Worm (Caenorhabditis elegans): ENCODE results near the gene R02F2.10.

- TF ChIP-seq F13C5.2 (tag; optimal IDR thresholded peaks at IDR 0.05) = no peak
- no peak for TF ChIP-seq ama-1 (optimal IDR thresholded peaks at IDR 0.05)
- TF ChIP-seq hnd-1 (tag; optimal IDR thresholded peaks at IDR 0.05) = no peak
- TF ChIP-seq ceh-13 (GFP tag; optimal IDR thresholded peaks at IDR 0.05) = no peak
- no peak for TF ChIP-seq B0310.2 (tag; optimal IDR thresholded peaks at IDR 0.05)
- TF ChIP-seq scrt-1 (GFP tag; IDR thresholded peaks at IDR 0.05) = no peak
- no peak for TF ChIP-seq flt-1 (GFP tag; IDR thresholded peaks at IDR 0.05)
- no peak for TF ChIP-seq tbx-37 (GFP tag; conservative IDR thresholded peaks at IDR 0.05)
- TF ChIP-seq aly-1 (tag; optimal IDR thresholded peaks at IDR 0.05) = no peak
- no peak for TF ChIP-seq ets-7 (tag; optimal IDR thresholded peaks at IDR 0.05)
- TF ChIP-seq hmg-4 (GFP tag; optimal IDR thresholded peaks at IDR 0.05) = no peak
- TF ChIP-seq tra-4 (tag; optimal IDR thresholded peaks at IDR 0.05) = no peak
- TF ChIP-seq sea-1 (GFP tag; conservative IDR thresholded peaks at IDR 0.05) = no peak
- no peak for TF ChIP-seq pes-1 (GFP tag; IDR thresholded peaks at IDR 0.05)
These were observed 26.8 kb downstream of the R02F2.10 start for ce11 chrIII:5504725-5505473.
